Fruit fly (Drosophila melanogaster): ENCODE results near the gene CG43085.

dm6 chr3L:17613972-17614384 lies 32.6 kb downstream of the CG43085 start:
- TF ChIP-seq CG8478 (optimal IDR thresholded peaks at IDR 0.05): no peak
- no peak for TF ChIP-seq CTCF (optimal IDR thresholded peaks at IDR 0.05)
